Worm (Caenorhabditis elegans): ENCODE measurements around the gene C06H2.7.

C06H2.7 gene

DNA sequence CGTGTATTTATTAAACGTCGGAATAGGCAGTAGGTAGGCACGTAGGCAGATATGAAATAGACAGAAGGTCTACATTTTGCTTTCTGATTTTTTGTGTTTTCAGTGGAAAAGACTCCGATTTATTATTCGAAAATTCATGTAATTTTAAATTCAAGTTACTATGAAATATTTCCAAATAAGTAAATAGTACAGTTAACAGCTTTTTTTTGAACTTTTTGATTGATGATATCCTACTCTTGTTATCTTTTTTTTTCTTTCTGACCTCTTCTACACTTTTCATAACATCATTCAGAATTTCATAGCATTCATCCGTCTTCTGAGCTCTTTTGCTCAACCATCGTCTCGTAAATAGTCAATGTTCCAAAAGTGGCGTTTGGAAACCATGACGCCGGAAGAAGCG, 46.0 kb downstream of the C06H2.7 start, which contains the start of gene cdkl-1:
Gene cdkl-1, plus strand, starts transcription at position 301 of the 400 bp plus-strand sequence.
- no peak for TF ChIP-seq unc-120 (tag; optimal IDR thresholded peaks at IDR 0.05; ENCODE audit: poor library complexity, severe bottlenecking)
- no peak for TF ChIP-seq sem-2 (GFP tag; optimal IDR thresholded peaks at IDR 0.05)
- TF ChIP-seq zip-8 (tag; optimal IDR thresholded peaks at IDR 0.05): no peak
- TF ChIP-seq nhr-76 (tag; optimal IDR thresholded peaks at IDR 0.05): no peak

DNA sequence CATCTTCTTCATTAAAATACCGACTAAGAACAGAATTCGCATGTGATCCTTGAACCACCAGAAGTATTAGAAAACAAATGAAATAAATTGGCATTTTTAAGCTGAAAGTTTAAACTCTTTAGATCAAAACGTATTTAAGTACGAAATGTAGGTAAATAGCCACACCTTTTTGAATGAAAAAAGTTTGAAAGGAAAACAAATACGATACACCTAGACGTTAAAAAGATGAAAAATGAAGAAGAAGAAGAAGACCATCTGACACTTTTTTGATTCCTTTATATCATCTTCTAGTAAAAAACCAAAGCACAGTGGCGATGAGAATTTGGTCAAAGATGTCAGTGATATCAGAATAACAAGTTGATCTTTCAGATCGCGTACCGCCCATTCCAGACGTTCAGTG, 48.7 kb downstream of the C06H2.7 start, which contains the start of gene Y42A5A.3:
Gene Y42A5A.3, minus strand, starts transcription at position 101 of the 400 bp plus-strand sequence.
- TF ChIP-seq sptf-1 (tag; optimal IDR thresholded peaks at IDR 0.05) (no peak), elt-1 (tag; optimal IDR thresholded peaks at IDR 0.05; ENCODE audit: borderline replicate concordance, insufficient read depth) (no peak), ceh-83 (GFP tag; optimal IDR thresholded peaks at IDR 0.05) (no peak), blmp-1 (tag; optimal IDR thresholded peaks at IDR 0.05) (no peak), pha-4 (tag; optimal IDR thresholded peaks at IDR 0.05) (no peak), mep-1 (tag; optimal IDR thresholded peaks at IDR 0.05) (no peak), snpc-4 (tag; optimal IDR thresholded peaks at IDR 0.05) (no peak), nhr-12 (tag; optimal IDR thresholded peaks at IDR 0.05) (no peak), unc-39 (tag; optimal IDR thresholded peaks at IDR 0.05) (no peak), sem-2 (GFP tag; optimal IDR thresholded peaks at IDR 0.05) (no peak), lin-32 (GFP tag; optimal IDR thresholded peaks at IDR 0.05) (no peak), ceh-39 (tag; optimal IDR thresholded peaks at IDR 0.05) (no peak), bed-3 (GFP tag; optimal IDR thresholded peaks at IDR 0.05) (no peak), ceh-43 (GFP tag; optimal IDR thresholded peaks at IDR 0.05) (no peak), mls-2 (tag; optimal IDR thresholded peaks at IDR 0.05) (no peak), lsy-2 (tag; optimal IDR thresholded peaks at IDR 0.05) (no peak), unc-120 (tag; optimal IDR thresholded peaks at IDR 0.05; ENCODE audit: poor library complexity, severe bottlenecking) (no peak), elt-3 (tag; optimal IDR thresholded peaks at IDR 0.05) (no peak)

DNA sequence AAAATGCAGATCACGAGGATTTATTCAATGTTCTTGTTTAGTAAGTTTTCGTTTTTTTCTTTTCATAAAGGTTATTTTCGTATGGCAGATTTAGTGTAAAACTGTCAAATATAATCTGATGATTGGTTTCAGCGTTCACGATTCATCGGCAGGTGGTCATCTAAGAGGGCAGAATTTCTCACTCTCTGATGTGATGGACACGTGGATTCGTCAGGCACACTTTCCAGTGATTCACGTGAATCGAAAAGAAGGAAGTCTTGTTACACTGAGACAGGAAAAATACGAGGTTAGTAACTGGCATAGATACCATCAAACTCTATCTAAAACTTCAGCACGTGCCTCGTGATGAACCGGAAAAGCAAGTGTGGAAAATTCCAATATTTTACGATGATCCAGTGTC, 49.9 kb downstream of the C06H2.7 start:
- no peak for TF ChIP-seq zip-8 (tag; optimal IDR thresholded peaks at IDR 0.05)
- no peak for TF ChIP-seq sem-2 (GFP tag; optimal IDR thresholded peaks at IDR 0.05)
- TF ChIP-seq lin-13 (tag; optimal IDR thresholded peaks at IDR 0.05): no peak

DNA sequence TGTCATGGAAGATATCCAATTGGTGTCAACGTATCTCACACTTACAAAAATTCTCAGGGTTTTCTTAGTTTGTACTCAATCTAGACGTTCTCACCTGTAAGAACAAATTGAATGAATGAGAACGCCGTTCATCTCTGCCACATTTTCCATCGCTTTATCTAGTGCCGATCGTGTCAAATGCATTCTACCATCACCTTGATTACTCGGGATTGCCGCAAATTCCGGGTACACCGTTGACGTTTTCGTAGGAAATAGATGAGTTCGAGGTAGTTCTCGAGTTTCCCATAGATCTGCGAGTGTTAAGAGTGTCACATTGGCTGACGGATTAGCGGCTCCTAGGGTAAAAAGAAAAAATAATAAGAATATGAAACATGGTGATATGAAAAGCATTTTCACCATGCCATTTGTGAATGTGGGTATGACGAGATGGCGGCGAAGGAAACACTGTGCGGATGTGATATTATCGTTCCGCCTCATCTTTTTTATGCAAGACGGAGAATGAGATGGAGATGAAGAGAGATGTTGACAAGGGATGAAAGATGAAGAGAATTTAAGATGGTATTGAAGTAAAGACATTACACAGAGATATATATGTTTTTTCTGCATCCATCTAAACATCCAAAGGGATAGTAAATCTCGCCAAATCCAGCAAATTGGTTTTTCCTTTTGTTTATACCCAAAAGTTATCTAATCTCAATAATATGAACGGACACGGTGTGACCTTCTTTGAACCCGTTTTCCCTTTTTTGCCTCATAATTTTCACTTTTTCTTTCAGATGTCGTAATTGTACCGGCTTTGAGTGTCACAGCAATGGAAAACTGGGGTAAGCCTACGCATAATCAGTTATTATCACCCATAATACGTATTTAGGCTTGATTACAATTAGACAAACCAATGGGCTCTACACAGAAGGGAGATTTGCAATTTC, 51.2 kb downstream of the C06H2.7 start, which contains the start of gene lact-8:
Gene lact-8, minus strand, starts transcription at position 445 of the 929 bp plus-strand sequence.
- TF ChIP-seq elt-1 (tag; optimal IDR thresholded peaks at IDR 0.05; ENCODE audit: borderline replicate concordance, insufficient read depth): peak; percentile 90
- TF ChIP-seq mab-5 (tag; optimal IDR thresholded peaks at IDR 0.05): no peak
